Worm (Caenorhabditis elegans) whole organism, L2 larva: Measurements from ENCODE around the gene W01A11.7.

ENCODE experiments used
- alr-1 ChIP-seq: fragments of 150-350 bp; optimal IDR thresholded peaks from 2 replicates; lab custom pipeline; 2014; ENCODE audit warnings: missing biosample characterization, missing genetic modification characterization
- ama-1 ChIP-seq: fragments of 150-350 bp; optimal IDR thresholded peaks from 2 replicates; lab custom pipeline; 2018; ENCODE audit warnings: inconsistent platforms
- lsy-2 ChIP-seq, 2 experiments: fragments of 150-350 bp in 1 of 2; sonication (generic microtip) in 1 of 2; optimal IDR thresholded peaks; 2 replicates each; lab custom pipeline; 2014 to 2017; ENCODE audit warnings: missing biosample characterization in 2 of 2, missing genetic modification characterization in 2 of 2
- snpc-4 ChIP-seq: fragments of 150-350 bp; optimal IDR thresholded peaks from 2 replicates; lab custom pipeline; 2014; ENCODE audit warnings: missing biosample characterization, missing genetic modification characterization
- unc-55 ChIP-seq: fragments of 150-350 bp; sonication (generic microtip); optimal IDR thresholded peaks from 3 replicates; lab custom pipeline; 2014; ENCODE audit warnings: missing biosample characterization, missing genetic modification reagents, missing genetic modification characterization
- ztf-11 ChIP-seq: sonication (generic microtip); optimal IDR thresholded peaks from 2 replicates; lab custom pipeline; 2017; ENCODE audit warnings: missing biosample characterization, missing genetic modification characterization

DNA sequence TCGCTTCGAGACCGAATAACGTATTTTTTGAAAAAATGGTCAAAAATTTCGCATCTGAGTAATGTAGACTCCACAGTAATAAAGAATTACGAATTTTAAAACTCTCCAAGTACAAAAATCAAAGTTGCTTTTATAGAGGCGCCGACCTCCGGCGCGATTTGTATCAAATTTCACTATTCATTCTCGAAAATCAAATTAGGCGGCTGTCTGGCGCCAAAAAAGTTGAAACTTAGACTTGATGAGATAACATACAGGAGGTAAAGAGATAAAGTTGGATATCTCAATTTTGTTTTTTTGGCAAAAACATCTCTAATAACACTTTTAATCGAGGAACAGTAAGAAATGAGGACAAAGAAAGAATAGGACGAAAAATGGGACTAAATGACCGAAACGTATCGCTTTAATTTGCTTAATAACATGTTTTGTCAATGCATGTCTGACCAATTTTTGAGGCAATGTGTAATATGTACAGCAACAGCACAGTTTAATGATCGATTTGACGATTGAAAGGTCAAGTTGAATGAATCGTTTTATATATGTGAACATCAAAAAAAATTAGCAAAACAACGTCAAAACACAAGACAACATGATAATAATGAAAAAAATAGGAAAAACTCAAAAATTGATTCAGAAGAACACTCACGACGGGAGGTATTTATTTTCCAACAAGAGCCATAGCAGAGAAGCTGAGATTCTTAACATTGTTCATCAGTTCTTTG is 1.2 kb upstream of the W01A11.7 start:
- TF ChIP-seq alr-1 (tag; lab: Kevin White, UChicago) (no peak), ztf-11 (no peak), unc-55 (no peak), snpc-4 (tag; lab: Kevin White, UChicago) (no peak), lsy-2 (tag; optimal IDR thresholded peaks at IDR 0.05; lab: Kevin White, UChicago) (no peak), ama-1 (lab: Kevin White, UChicago) (no peak)
